1 fruit fly cellular context compared by ENCODE assay signal in the genomic region with DNA sequence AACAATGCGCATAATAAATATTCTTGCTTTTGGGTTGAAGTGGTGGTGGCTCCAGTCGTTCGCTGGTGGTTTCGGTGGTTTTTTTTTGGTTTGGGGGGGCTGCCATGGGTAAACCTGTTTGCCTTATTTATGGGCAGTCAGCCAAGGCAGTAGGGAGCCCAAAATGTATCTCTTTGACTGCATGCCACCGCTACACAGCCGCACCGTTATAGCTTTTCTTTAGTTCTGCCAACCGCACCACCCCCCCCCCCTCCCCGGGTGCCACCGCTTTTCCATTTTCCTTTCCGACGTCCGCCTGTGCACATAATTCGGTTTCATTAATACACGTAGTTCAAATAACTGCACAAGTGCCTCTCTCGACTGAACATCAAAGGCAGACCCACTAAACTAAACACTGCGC.
TF ChIP-seq lines count a peak whose summit lies in the region.

No protein-coding gene starts in this region.

TF ChIP-seq in whole organism, embryonic, 481 proteins besides CTCF, POLR2A, EP300 and RAD21 (continued from another document):
- 0 out of 4 replicates have a peak, but pooled peaks have one; percentile 38 for TF ChIP-seq chinmo (GFP tag; IDR thresholded peaks at IDR 0.05; lab: Robert Waterston, UW; ENCODE audit: partially characterized antibody)
- TF ChIP-seq CG17385 (GFP tag; optimal IDR thresholded peaks at IDR 0.05; lab: Kevin White, UChicago) = no peak
- no peak for TF ChIP-seq wek (GFP tag; optimal IDR thresholded peaks at IDR 0.05; lab: Kevin White, UChicago)
- no peak for TF ChIP-seq fd3F (GFP tag; optimal IDR thresholded peaks at IDR 0.05; lab: Kevin White, UChicago)
- TF ChIP-seq CG15011 (GFP tag; optimal IDR thresholded peaks at IDR 0.05; lab: Kevin White, UChicago) = no peak
- TF ChIP-seq CG2129 (GFP tag; IDR thresholded peaks at IDR 0.05; lab: Robert Waterston, UW; ENCODE audit: partially characterized antibody) = no peak
- TF ChIP-seq CG15514 (GFP tag; optimal IDR thresholded peaks at IDR 0.05; lab: Kevin White, UChicago) = no peak
- TF ChIP-seq Meics (GFP tag; optimal IDR thresholded peaks at IDR 0.05; lab: Kevin White, UChicago) = no peak
- TF ChIP-seq Optix (GFP tag; IDR thresholded peaks at IDR 0.05; lab: Robert Waterston, UW) = no peak
- no peak for TF ChIP-seq CG16815 (GFP tag; optimal IDR thresholded peaks at IDR 0.05; lab: Kevin White, UChicago)
- TF ChIP-seq dpn (GFP tag; optimal IDR thresholded peaks at IDR 0.05; lab: Kevin White, UChicago) = no peak
- no peak for TF ChIP-seq mld (GFP tag; IDR thresholded peaks at IDR 0.05; lab: Robert Waterston, UW; ENCODE audit: partially characterized antibody)
- TF ChIP-seq wdn (GFP tag; IDR thresholded peaks at IDR 0.05; lab: Robert Waterston, UW) = no peak
- TF ChIP-seq ara (GFP tag; IDR thresholded peaks at IDR 0.05; lab: Robert Waterston, UW) = no peak
